Fruit fly (Drosophila melanogaster) whole organism, embryonic: ENCODE data around the gene SppL.

Experiments used
- CG11504 ChIP-seq: fragments of 200-800 bp; sonication (Bioruptor generic); optimal IDR thresholded peaks from 3 replicates; lab custom pipeline; 2019; ENCODE audit warnings: missing biosample characterization, mild to moderate bottlenecking, missing genetic modification characterization, moderate library complexity
- CG11696 ChIP-seq: fragments of 200-800 bp; sonication (Bioruptor generic); IDR thresholded peaks from 2 replicates; pipeline ENCODE4 v1.3.6; 2022; ENCODE audit warnings: missing biosample characterization, missing genetic modification characterization
- CG11723 ChIP-seq: fragments of 200-800 bp; sonication (Bioruptor generic); optimal IDR thresholded peaks from 2 replicates; lab custom pipeline; 2017; ENCODE audit warnings: missing biosample characterization, mild to moderate bottlenecking, missing genetic modification characterization
- CG12744 ChIP-seq: fragments of 200-800 bp; sonication (Bioruptor generic); optimal IDR thresholded peaks from 2 replicates; lab custom pipeline; 2016; ENCODE audit warnings: missing biosample characterization, missing genetic modification characterization
- CG13287 ChIP-seq: fragments of 200-800 bp; sonication (Bioruptor generic); IDR thresholded peaks from 2 replicates; pipeline ENCODE4 v1.3.6; 2022; ENCODE audit warnings: missing biosample characterization, missing genetic modification characterization; ENCODE audit not compliant: partially characterized antibody
- CG14667 ChIP-seq: fragments of 200-800 bp; sonication (Bioruptor generic); IDR thresholded peaks from 2 replicates; pipeline ENCODE4 v1.3.6; 2022; ENCODE audit warnings: missing biosample characterization, missing genetic modification characterization
- CG14710 ChIP-seq: fragments of 200-800 bp; sonication (Bioruptor generic); optimal IDR thresholded peaks from 3 replicates; lab custom pipeline; 2019; ENCODE audit warnings: missing biosample characterization, mild to moderate bottlenecking, missing genetic modification characterization, moderate library complexity
- CG15269 ChIP-seq: fragments of 200-800 bp; sonication (Bioruptor generic); optimal IDR thresholded peaks from 2 replicates; lab custom pipeline; 2018; ENCODE audit warnings: missing biosample characterization, mild to moderate bottlenecking, missing genetic modification characterization, moderate library complexity
- CG15514 ChIP-seq: fragments of 200-800 bp; sonication (Bioruptor generic); optimal IDR thresholded peaks from 3 replicates; lab custom pipeline; 2017; ENCODE audit warnings: missing biosample characterization, missing genetic modification characterization, mild to moderate bottlenecking, moderate library complexity, missing genetic modification reagents
- CG15601 ChIP-seq: fragments of 200-800 bp; sonication (Bioruptor generic); optimal IDR thresholded peaks from 3 replicates; lab custom pipeline; 2019; ENCODE audit warnings: missing biosample characterization, mild to moderate bottlenecking, missing genetic modification characterization, moderate library complexity
- CG16815 ChIP-seq: fragments of 200-800 bp; sonication (Bioruptor generic); optimal IDR thresholded peaks from 3 replicates; lab custom pipeline; 2017; ENCODE audit warnings: missing biosample characterization, mild to moderate bottlenecking, missing genetic modification characterization
- CG2889 ChIP-seq: fragments of 200-800 bp; sonication (Bioruptor generic); IDR thresholded peaks from 3 replicates; pipeline ENCODE4 v1.3.6; 2022; ENCODE audit warnings: missing biosample characterization, missing genetic modification characterization
- CG32532 ChIP-seq: fragments of 200-800 bp; sonication (Bioruptor generic); IDR thresholded peaks from 2 replicates; pipeline ENCODE4 v1.3.6; 2022; ENCODE audit warnings: missing biosample characterization, missing genetic modification characterization
- CG34422 ChIP-seq: fragments of 200-800 bp; sonication (Bioruptor generic); IDR thresholded peaks from 3 replicates; pipeline ENCODE4 v1.3.6; 2022; ENCODE audit warnings: missing biosample characterization, missing genetic modification characterization
- CG5953 ChIP-seq: fragments of 200-800 bp; sonication (Bioruptor generic); IDR thresholded peaks from 2 replicates; pipeline ENCODE4 v1.3.6; 2022; ENCODE audit warnings: missing biosample characterization, missing genetic modification characterization
- CG8944 ChIP-seq: fragments of 200-800 bp; sonication (Bioruptor generic); optimal IDR thresholded peaks from 3 replicates; lab custom pipeline; 2016; ENCODE audit warnings: missing biosample characterization, missing genetic modification characterization
- CG9797 ChIP-seq: fragments of 200-800 bp; sonication (Bioruptor generic); optimal IDR thresholded peaks from 3 replicates; lab custom pipeline; 2018; ENCODE audit warnings: missing biosample characterization, mild to moderate bottlenecking, missing genetic modification characterization
- D ChIP-seq, 2 experiments: fragments of 200-800 bp in 1 of 2; fragments of >200 bp in 1 of 2; sonication (Bioruptor generic) in 1 of 2; optimal IDR thresholded peaks; 2 replicates in 1 of 2; 3 replicates in 1 of 2; lab custom pipeline; 2017; ENCODE audit warnings: mild to moderate bottlenecking in 1 of 2, missing biosample characterization in 1 of 2, missing genetic modification characterization in 1 of 2, missing genetic modification reagents in 1 of 2
- D19B ChIP-seq: fragments of 200-800 bp; sonication (Bioruptor generic); optimal IDR thresholded peaks from 2 replicates; lab custom pipeline; 2017; ENCODE audit warnings: missing biosample characterization, mild to moderate bottlenecking, missing genetic modification characterization
- Doc3 ChIP-seq: fragments of 200-800 bp; sonication (Bioruptor generic); IDR thresholded peaks from 3 replicates; pipeline ENCODE4 v1.3.6; 2022; ENCODE audit warnings: missing biosample characterization, missing genetic modification characterization; ENCODE audit not compliant: partially characterized antibody
- Dp ChIP-seq: fragments of 200-800 bp; sonication (Bioruptor generic); optimal IDR thresholded peaks from 2 replicates; lab custom pipeline; 2018; ENCODE audit warnings: missing biosample characterization, mild to moderate bottlenecking, missing genetic modification characterization, moderate library complexity
- E2f2 ChIP-seq: fragments of 200-800 bp; sonication (Bioruptor generic); IDR thresholded peaks from 2 replicates; pipeline ENCODE4 v1.3.6; 2022; ENCODE audit warnings: missing biosample characterization, missing genetic modification characterization
- Elba2 ChIP-seq: fragments of 200-800 bp; sonication (Bioruptor generic); optimal IDR thresholded peaks from 3 replicates; lab custom pipeline; 2016; ENCODE audit warnings: missing biosample characterization, missing genetic modification characterization
- Ets65A ChIP-seq: fragments of 200-800 bp; sonication (Bioruptor generic); peaks from one replicate; lab custom pipeline; 2016; ENCODE audit warnings: missing biosample characterization, missing genetic modification characterization
- Gug ChIP-seq: fragments of 200-800 bp; sonication (Bioruptor generic); IDR thresholded peaks from 4 replicates; pipeline ENCODE4 v1.3.6; 2022; ENCODE audit warnings: missing biosample characterization, missing genetic modification characterization
- HLH3B ChIP-seq: fragments of 200-800 bp; sonication (Bioruptor generic); IDR thresholded peaks from 2 replicates; pipeline ENCODE4 v1.3.6; 2022; ENCODE audit warnings: missing biosample characterization, missing genetic modification characterization
- HLHmδ ChIP-seq: fragments of 200-800 bp; sonication (Bioruptor generic); optimal IDR thresholded peaks from 2 replicates; lab custom pipeline; 2018; ENCODE audit warnings: missing biosample characterization, mild to moderate bottlenecking, missing genetic modification characterization, moderate library complexity
- Hmr ChIP-seq: fragments of 200-800 bp; sonication (Bioruptor generic); optimal IDR thresholded peaks from 3 replicates; lab custom pipeline; 2017; ENCODE audit warnings: mild to moderate bottlenecking, missing biosample characterization, missing genetic modification reagents, missing genetic modification characterization
- MESR4 ChIP-seq: fragments of 200-800 bp; sonication (Bioruptor generic); optimal IDR thresholded peaks from 2 replicates; lab custom pipeline; 2018; ENCODE audit warnings: missing biosample characterization, mild to moderate bottlenecking, missing genetic modification characterization, moderate library complexity
- Sox102F ChIP-seq: fragments of 200-800 bp; sonication (Bioruptor generic); optimal IDR thresholded peaks from 2 replicates; lab custom pipeline; 2018; ENCODE audit warnings: missing biosample characterization, mild to moderate bottlenecking, missing genetic modification characterization, moderate library complexity
- Xrp1 ChIP-seq: fragments of 200-800 bp; sonication (Bioruptor generic); IDR thresholded peaks from 2 replicates; pipeline ENCODE4 v1.3.6; 2022; ENCODE audit warnings: missing biosample characterization, missing genetic modification characterization
- bcd ChIP-seq: fragments of 200-800 bp; sonication (Bioruptor generic); optimal IDR thresholded peaks from 2 replicates; lab custom pipeline; 2017; ENCODE audit warnings: missing biosample characterization, mild to moderate bottlenecking, missing genetic modification characterization
- btn ChIP-seq: fragments of 200-800 bp; sonication (Bioruptor generic); optimal IDR thresholded peaks from 2 replicates; lab custom pipeline; 2016; ENCODE audit warnings: missing biosample characterization, missing genetic modification characterization
- chinmo ChIP-seq: fragments of 200-800 bp; sonication (Bioruptor generic); IDR thresholded peaks from 4 replicates; pipeline ENCODE4 v1.3.6; 2022; ENCODE audit warnings: missing biosample characterization, missing genetic modification characterization; ENCODE audit not compliant: partially characterized antibody
- cwo ChIP-seq: fragments of 200-800 bp; sonication (Bioruptor generic); optimal IDR thresholded peaks from 3 replicates; lab custom pipeline; 2017; ENCODE audit warnings: missing biosample characterization, missing genetic modification characterization, mild to moderate bottlenecking, moderate library complexity, missing genetic modification reagents
- disco-r ChIP-seq: fragments of 200-800 bp; sonication (Bioruptor generic); optimal IDR thresholded peaks from 2 replicates; lab custom pipeline; 2016; ENCODE audit warnings: missing biosample characterization, missing genetic modification characterization
- dmrt99B ChIP-seq: fragments of 200-800 bp; sonication (Bioruptor generic); optimal IDR thresholded peaks from 2 replicates; lab custom pipeline; 2018; ENCODE audit warnings: missing biosample characterization, mild to moderate bottlenecking, missing genetic modification characterization, moderate library complexity
- fd102C ChIP-seq: fragments of 200-800 bp; sonication (Bioruptor generic); optimal IDR thresholded peaks from 2 replicates; lab custom pipeline; 2018; ENCODE audit warnings: missing biosample characterization, mild to moderate bottlenecking, missing genetic modification characterization, moderate library complexity
- fu2 ChIP-seq: fragments of 200-800 bp; sonication (Bioruptor generic); optimal IDR thresholded peaks from 2 replicates; lab custom pipeline; 2016; ENCODE audit warnings: missing biosample characterization, missing genetic modification characterization
- kay ChIP-seq: fragments of 200-800 bp; sonication (Bioruptor generic); optimal IDR thresholded peaks from 2 replicates; lab custom pipeline; 2016; ENCODE audit warnings: missing biosample characterization, missing genetic modification characterization
- klu ChIP-seq: fragments of 200-800 bp; sonication (Bioruptor generic); IDR thresholded peaks from 2 replicates; pipeline ENCODE4 v1.3.6; 2022; ENCODE audit warnings: missing biosample characterization, missing genetic modification characterization
- knrl ChIP-seq: fragments of 200-800 bp; sonication (Bioruptor generic); IDR thresholded peaks from 3 replicates; pipeline ENCODE4 v1.3.6; 2022; ENCODE audit warnings: missing biosample characterization, missing genetic modification characterization; ENCODE audit not compliant: partially characterized antibody
- pfk ChIP-seq: fragments of 200-800 bp; sonication (Bioruptor generic); optimal IDR thresholded peaks from 2 replicates; lab custom pipeline; 2018; ENCODE audit warnings: missing biosample characterization, mild to moderate bottlenecking, missing genetic modification characterization, moderate library complexity
- pnt ChIP-seq: fragments of 200-800 bp; sonication (Bioruptor generic); optimal IDR thresholded peaks from 3 replicates; lab custom pipeline; 2016; ENCODE audit warnings: missing biosample characterization, missing genetic modification characterization
- pros ChIP-seq: fragments of 200-800 bp; sonication (Bioruptor generic); optimal IDR thresholded peaks from 3 replicates; lab custom pipeline; 2019; ENCODE audit warnings: missing biosample characterization, mild to moderate bottlenecking, missing genetic modification characterization, moderate library complexity
- salm ChIP-seq: fragments of 200-800 bp; sonication (Bioruptor generic); optimal IDR thresholded peaks from 2 replicates; lab custom pipeline; 2018; ENCODE audit warnings: missing biosample characterization, mild to moderate bottlenecking, missing genetic modification characterization
- scrt ChIP-seq: fragments of 200-800 bp; sonication (Bioruptor generic); optimal IDR thresholded peaks from 2 replicates; lab custom pipeline; 2018; ENCODE audit warnings: missing biosample characterization, mild to moderate bottlenecking, missing genetic modification characterization, moderate library complexity
- sug ChIP-seq: fragments of 200-800 bp; optimal IDR thresholded peaks from 2 replicates; lab custom pipeline; 2019; ENCODE audit warnings: missing biosample characterization, mild to moderate bottlenecking, missing genetic modification characterization, moderate library complexity
- z ChIP-seq: fragments of 200-800 bp; sonication (Bioruptor generic); IDR thresholded peaks from 3 replicates; pipeline ENCODE4 v1.3.6; 2022; ENCODE audit warnings: missing biosample characterization, missing genetic modification characterization
- zfh2 ChIP-seq: fragments of 200-800 bp; sonication (Bioruptor generic); optimal IDR thresholded peaks from 2 replicates; lab custom pipeline; 2016; ENCODE audit warnings: missing biosample characterization, missing genetic modification characterization

The SppL gene

DNA sequence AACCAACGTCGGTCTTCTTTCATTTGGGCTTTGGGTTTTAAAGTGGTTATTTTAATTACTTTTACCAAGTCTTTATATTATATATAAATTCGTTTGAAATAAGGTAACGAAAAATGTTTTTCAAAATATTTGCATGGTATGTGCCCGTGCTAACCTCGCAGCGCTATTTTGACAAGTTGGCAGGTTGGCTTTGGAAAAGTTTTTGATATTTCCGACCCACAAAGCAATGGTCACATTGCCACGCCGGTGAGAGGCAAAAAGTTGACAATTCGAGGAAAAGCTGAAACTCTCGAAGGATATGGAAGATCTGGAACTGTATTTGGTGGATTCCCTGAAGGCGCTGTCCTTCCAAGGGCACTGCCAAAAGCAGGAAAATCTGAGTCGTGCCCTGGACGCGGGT lies 11.5 kb downstream of the SppL start, which contains the start of gene CG5913 (continued):
- no peak for TF ChIP-seq CG8944 (GFP tag; lab: Kevin White, UChicago)
- no peak for TF ChIP-seq dmrt99B
- no peak for TF ChIP-seq Xrp1 (GFP tag; lab: Robert Waterston, UW)
- no peak for TF ChIP-seq z (GFP tag; lab: Robert Waterston, UW)
- peak; percentile 57 for TF ChIP-seq Dp (GFP tag; lab: Kevin White, UChicago)
- TF ChIP-seq chinmo (GFP tag; lab: Robert Waterston, UW), result no peak
- TF ChIP-seq fu2 (GFP tag; lab: Kevin White, UChicago), result no peak
- TF ChIP-seq cwo (GFP tag; lab: Kevin White, UChicago), result no peak
- TF ChIP-seq D (optimal IDR thresholded peaks at IDR 0.05; lab: Kevin White, UChicago), result no peak
- TF ChIP-seq D (GFP tag; optimal IDR thresholded peaks at IDR 0.05; lab: Kevin White, UChicago), result no peak
- TF ChIP-seq salm (tag; lab: Kevin White, UChicago), result no peak
- no peak for TF ChIP-seq CG15269
- no peak for TF ChIP-seq fd102C
- TF ChIP-seq pros (GFP tag; lab: Kevin White, UChicago), result no peak
- no peak for TF ChIP-seq sug
- TF ChIP-seq knrl (GFP tag; lab: Robert Waterston, UW), result no peak; the same call in 2 of the 3 replicates
- no peak for TF ChIP-seq CG16815 (GFP tag; lab: Kevin White, UChicago)
- no peak for TF ChIP-seq CG14667
- TF ChIP-seq btn (GFP tag; lab: Kevin White, UChicago), result no peak
- TF ChIP-seq MESR4 (GFP tag; lab: Kevin White, UChicago), result peak; percentile 66
- peak; percentile 21; the same call in 1 of the 3 replicates for TF ChIP-seq CG34422 (GFP tag; lab: Robert Waterston, UW)
- TF ChIP-seq CG11696 (GFP tag; lab: Robert Waterston, UW), result no peak
- TF ChIP-seq D19B, result no peak
- peak; percentile 49 for TF ChIP-seq CG14710
- TF ChIP-seq Sox102F (GFP tag; lab: Kevin White, UChicago), result no peak
- no peak for TF ChIP-seq HLHmδ (GFP tag; lab: Kevin White, UChicago)
- TF ChIP-seq Ets65A, result no peak
- TF ChIP-seq Hmr (GFP tag; lab: Kevin White, UChicago), result peak; percentile 45
- TF ChIP-seq Gug, result no peak
- no peak for TF ChIP-seq CG32532
- TF ChIP-seq Elba2, result peak; percentile 21
- no peak for TF ChIP-seq CG2889
- peak; percentile 44 for TF ChIP-seq CG15514
- TF ChIP-seq CG12744 (GFP tag; lab: Kevin White, UChicago), result no peak
- TF ChIP-seq pnt, result no peak
- no peak for TF ChIP-seq CG15601 (tag; lab: Kevin White, UChicago)
- TF ChIP-seq CG11723 (GFP tag; lab: Kevin White, UChicago), result no peak
- TF ChIP-seq scrt (GFP tag; lab: Kevin White, UChicago), result no peak
- TF ChIP-seq CG9797, result peak; percentile 78
- no peak for TF ChIP-seq Doc3 (GFP tag; lab: Robert Waterston, UW)
- TF ChIP-seq bcd (GFP tag; lab: Kevin White, UChicago), result no peak
- no peak for TF ChIP-seq CG11504 (tag; lab: Kevin White, UChicago)
- TF ChIP-seq kay, result no peak
- TF ChIP-seq CG13287 (GFP tag; lab: Robert Waterston, UW), result peak; percentile 63; the same call in 1 of the 2 replicates
- TF ChIP-seq CG5953, result no peak
- TF ChIP-seq zfh2 (GFP tag; lab: Kevin White, UChicago), result no peak
- TF ChIP-seq E2f2 (GFP tag; lab: Robert Waterston, UW), result peak; percentile 70
- no peak for TF ChIP-seq disco-r (GFP tag; lab: Kevin White, UChicago)
- TF ChIP-seq HLH3B (GFP tag; lab: Robert Waterston, UW), result no peak
- TF ChIP-seq pfk (GFP tag; lab: Kevin White, UChicago), result no peak
- TF ChIP-seq klu (GFP tag; lab: Robert Waterston, UW), result no peak
